Worm (Caenorhabditis elegans) whole organism, late embryonic: ENCODE results near the gene taf-7.1.

Experiments
- C08G9.2 ChIP-seq: sonication (generic microtip); optimal IDR thresholded peaks from 2 replicates; lab custom pipeline; 2016; ENCODE audit warnings: mild to moderate bottlenecking, missing genetic modification characterization, moderate library complexity, missing compliant biosample characterization
- C38D4.7 ChIP-seq: fragments of 200-800 bp; sonication (Bioruptor generic); optimal IDR thresholded peaks from 2 replicates; lab custom pipeline; 2018; ENCODE audit warnings: mild to moderate bottlenecking, missing genetic modification characterization, moderate library complexity, missing compliant biosample characterization
- K02D7.2 ChIP-seq: sonication (generic microtip); optimal IDR thresholded peaks from 2 replicates; lab custom pipeline; 2017; ENCODE audit warnings: mild to moderate bottlenecking, missing genetic modification characterization, missing compliant biosample characterization
- K09A11.1 ChIP-seq: sonication (generic microtip); optimal IDR thresholded peaks from 2 replicates; lab custom pipeline; 2017; ENCODE audit warnings: antibody characterized with exemption, mild to moderate bottlenecking, missing genetic modification characterization, missing compliant biosample characterization; ENCODE audit not compliant: insufficient read depth
- Y22D7AL.16 ChIP-seq: sonication (generic microtip); optimal IDR thresholded peaks from 2 replicates; lab custom pipeline; 2016; ENCODE audit warnings: missing genetic modification characterization, missing compliant biosample characterization
- ahr-1 ChIP-seq: sonication (generic microtip); optimal IDR thresholded peaks from 2 replicates; lab custom pipeline; 2016; ENCODE audit warnings: missing genetic modification characterization, missing compliant biosample characterization
- ama-1 ChIP-seq: fragments of 150-350 bp; optimal IDR thresholded peaks from 2 replicates; lab custom pipeline; 2014
- ceh-14 ChIP-seq: sonication (generic microtip); optimal IDR thresholded peaks from 2 replicates; lab custom pipeline; 2016; ENCODE audit warnings: missing genotype, missing genetic modification characterization, missing compliant biosample characterization
- ceh-19 ChIP-seq: fragments of 200-800 bp; sonication (Bioruptor generic); optimal IDR thresholded peaks from 2 replicates; lab custom pipeline; 2018; ENCODE audit warnings: mild to moderate bottlenecking, missing genetic modification characterization, missing compliant biosample characterization
- ceh-24 ChIP-seq: sonication (generic microtip); optimal IDR thresholded peaks from 2 replicates; lab custom pipeline; 2016; ENCODE audit warnings: mild to moderate bottlenecking, missing genetic modification characterization, missing compliant biosample characterization
- ceh-31 ChIP-seq: sonication (generic microtip); optimal IDR thresholded peaks from 2 replicates; lab custom pipeline; 2016; ENCODE audit warnings: missing genetic modification characterization, missing compliant biosample characterization
- ceh-34 ChIP-seq: sonication (generic microtip); optimal IDR thresholded peaks from 2 replicates; lab custom pipeline; 2016; ENCODE audit warnings: mild to moderate bottlenecking, missing genetic modification characterization, missing compliant biosample characterization
- ceh-45 ChIP-seq: fragments of 200-800 bp; sonication (Bioruptor generic); IDR thresholded peaks from 2 replicates; pipeline ENCODE4 v1.3.6; 2022; ENCODE audit warnings: missing genetic modification reagents, missing genetic modification characterization, missing compliant biosample characterization
- ceh-9 ChIP-seq: sonication (generic microtip); optimal IDR thresholded peaks from 2 replicates; lab custom pipeline; 2016; ENCODE audit warnings: mild to moderate bottlenecking, missing genetic modification characterization, inconsistent platforms, missing compliant biosample characterization
- che-1 ChIP-seq: sonication (generic microtip); optimal IDR thresholded peaks from 2 replicates; lab custom pipeline; 2016; ENCODE audit warnings: mild to moderate bottlenecking, missing genetic modification characterization, missing compliant biosample characterization
- dmd-4 ChIP-seq: sonication (generic microtip); optimal IDR thresholded peaks from 2 replicates; lab custom pipeline; 2016; ENCODE audit warnings: borderline replicate concordance, missing genetic modification characterization, missing compliant biosample characterization
- elt-4 ChIP-seq: sonication (generic microtip); optimal IDR thresholded peaks from 2 replicates; lab custom pipeline; 2016; ENCODE audit warnings: missing genetic modification characterization, missing compliant biosample characterization
- ets-4 ChIP-seq: sonication (generic microtip); optimal IDR thresholded peaks from 2 replicates; lab custom pipeline; 2016; ENCODE audit warnings: missing genetic modification characterization, missing compliant biosample characterization
- eyg-1 ChIP-seq: sonication (generic microtip); optimal IDR thresholded peaks from 2 replicates; lab custom pipeline; 2016; ENCODE audit warnings: missing genotype, missing genetic modification characterization, missing compliant biosample characterization
- fax-1 ChIP-seq: sonication (generic microtip); optimal IDR thresholded peaks from 2 replicates; lab custom pipeline; 2016; ENCODE audit warnings: missing genotype, missing genetic modification characterization, missing compliant biosample characterization
- fkh-10 ChIP-seq: fragments of 150-350 bp; optimal IDR thresholded peaks from 2 replicates; lab custom pipeline; 2014; ENCODE audit warnings: missing biosample characterization, missing genetic modification reagents, missing genetic modification characterization
- hlh-30 ChIP-seq: sonication (generic microtip); optimal IDR thresholded peaks from 2 replicates; lab custom pipeline; 2017; ENCODE audit warnings: antibody characterized with exemption, missing genetic modification characterization, missing compliant biosample characterization; ENCODE audit not compliant: insufficient read depth
- lim-6 ChIP-seq: sonication (generic microtip); optimal IDR thresholded peaks from 2 replicates; lab custom pipeline; 2016; ENCODE audit warnings: missing genetic modification characterization, missing compliant biosample characterization
- lin-11 ChIP-seq: fragments of 200-800 bp; sonication (Bioruptor generic); optimal IDR thresholded peaks from 2 replicates; lab custom pipeline; 2018; ENCODE audit warnings: mild to moderate bottlenecking, missing genetic modification characterization, missing compliant biosample characterization
- madf-2 ChIP-seq: sonication (generic microtip); optimal IDR thresholded peaks from 2 replicates; lab custom pipeline; 2017; ENCODE audit warnings: missing genetic modification characterization, missing compliant biosample characterization
- mec-3 ChIP-seq: sonication (generic microtip); optimal IDR thresholded peaks from 2 replicates; lab custom pipeline; 2016; ENCODE audit warnings: borderline replicate concordance, missing genetic modification characterization, missing compliant biosample characterization
- nhr-11 ChIP-seq: fragments of 150-350 bp; optimal IDR thresholded peaks from 2 replicates; lab custom pipeline; 2014; ENCODE audit warnings: missing biosample characterization, missing genetic modification characterization
- pag-3 ChIP-seq: sonication (generic microtip); optimal IDR thresholded peaks from 2 replicates; lab custom pipeline; 2016; ENCODE audit warnings: missing compliant biosample characterization, missing genetic modification characterization, borderline replicate concordance
- pat-9 ChIP-seq: fragments of 200-800 bp; sonication (Bioruptor generic); optimal IDR thresholded peaks from 2 replicates; lab custom pipeline; 2018; ENCODE audit warnings: mild to moderate bottlenecking, missing genetic modification characterization, moderate library complexity, missing compliant biosample characterization
- pha-2 ChIP-seq: sonication (generic microtip); optimal IDR thresholded peaks from 2 replicates; lab custom pipeline; 2017; ENCODE audit warnings: mild to moderate bottlenecking, missing genetic modification characterization, missing compliant biosample characterization
- pros-1 ChIP-seq: fragments of 150-350 bp; optimal IDR thresholded peaks from 2 replicates; lab custom pipeline; 2014; ENCODE audit warnings: missing biosample characterization, missing genetic modification reagents, missing genetic modification characterization
- ref-2 ChIP-seq: sonication (generic microtip); optimal IDR thresholded peaks from 2 replicates; lab custom pipeline; 2016; ENCODE audit warnings: missing genetic modification characterization, missing compliant biosample characterization
- rnt-1 ChIP-seq: sonication (generic microtip); optimal IDR thresholded peaks from 2 replicates; lab custom pipeline; 2016; ENCODE audit warnings: missing genetic modification characterization, missing compliant biosample characterization
- sdc-2 ChIP-seq: sonication (generic microtip); optimal IDR thresholded peaks from 2 replicates; lab custom pipeline; 2016; ENCODE audit warnings: missing genotype, missing genetic modification characterization, missing compliant biosample characterization
- sox-2 ChIP-seq: fragments of 200-800 bp; sonication (Bioruptor generic); IDR thresholded peaks from 2 replicates; pipeline ENCODE4 v1.3.6; 2022; ENCODE audit warnings: missing genetic modification reagents, missing genetic modification characterization, missing compliant biosample characterization
- tbx-2 ChIP-seq: sonication (generic microtip); optimal IDR thresholded peaks from 2 replicates; lab custom pipeline; 2016; ENCODE audit warnings: missing genetic modification characterization, missing compliant biosample characterization
- tbx-7 ChIP-seq: sonication (generic microtip); optimal IDR thresholded peaks from 2 replicates; lab custom pipeline; 2016; ENCODE audit warnings: missing genotype, missing genetic modification characterization, missing compliant biosample characterization
- unc-3 ChIP-seq, 2 experiments: fragments of 200-800 bp in 1 of 2; sonication (Bioruptor generic) in 1 of 2; sonication (generic microtip) in 1 of 2; conservative IDR thresholded peaks in 1 of 2; optimal IDR thresholded peaks in 1 of 2; 2 replicates each; pipeline versions ENCODE4 v1.3.6 to Lab custom; 2016 to 2022; ENCODE audit warnings: missing compliant biosample characterization in 2 of 2, missing genetic modification characterization in 2 of 2, missing genetic modification reagents in 1 of 2
- zip-5 ChIP-seq: sonication (generic microtip); optimal IDR thresholded peaks from 2 replicates; lab custom pipeline; 2016; ENCODE audit warnings: missing genetic modification characterization, missing compliant biosample characterization

Gene taf-7.1

DNA sequence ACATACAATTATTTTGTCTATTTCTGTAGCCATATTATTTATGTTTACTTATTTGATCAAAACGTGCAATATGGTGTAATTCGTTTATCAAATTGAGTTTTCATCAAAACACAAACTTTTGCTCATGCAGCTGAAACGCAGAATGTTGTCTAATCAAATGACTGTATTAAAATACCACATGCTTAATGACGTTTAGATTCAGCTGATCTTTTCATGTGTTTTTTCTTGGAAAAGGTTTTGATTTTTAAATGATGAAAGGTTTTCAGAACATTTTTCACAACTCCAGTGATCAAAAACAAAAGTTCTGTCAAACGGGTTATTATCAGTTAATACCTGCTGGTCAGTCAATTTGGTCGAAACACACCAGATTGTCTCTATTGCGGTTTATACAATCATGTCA, 38.0 kb upstream of the taf-7.1 start, which contains the start of gene Y62H9A.1:
Gene Y62H9A.1 (plus strand): TSS at position 282 of the 400 bp plus-strand sequence.
- TF ChIP-seq madf-2 (tag; lab: Kevin White, UChicago) (no peak), ceh-9 (tag; lab: Kevin White, UChicago) (no peak), elt-4 (tag; lab: Kevin White, UChicago) (no peak), ceh-14 (tag; lab: Kevin White, UChicago) (no peak), eyg-1 (tag; lab: Kevin White, UChicago) (no peak), tbx-2 (tag; lab: Kevin White, UChicago) (no peak), pag-3 (tag; lab: Kevin White, UChicago) (no peak), ceh-24 (tag; lab: Kevin White, UChicago) (no peak), nhr-11 (tag; lab: Kevin White, UChicago) (no peak), ceh-45 (GFP tag; lab: Robert Waterston, UW) (no peak), fkh-10 (no peak), zip-5 (tag; lab: Kevin White, UChicago) (no peak), sox-2 (no peak), Y22D7AL.16 (no peak), C08G9.2 (tag; lab: Kevin White, UChicago) (no peak), lin-11 (tag; lab: Kevin White, UChicago) (no peak), sdc-2 (tag; lab: Kevin White, UChicago) (no peak)

DNA sequence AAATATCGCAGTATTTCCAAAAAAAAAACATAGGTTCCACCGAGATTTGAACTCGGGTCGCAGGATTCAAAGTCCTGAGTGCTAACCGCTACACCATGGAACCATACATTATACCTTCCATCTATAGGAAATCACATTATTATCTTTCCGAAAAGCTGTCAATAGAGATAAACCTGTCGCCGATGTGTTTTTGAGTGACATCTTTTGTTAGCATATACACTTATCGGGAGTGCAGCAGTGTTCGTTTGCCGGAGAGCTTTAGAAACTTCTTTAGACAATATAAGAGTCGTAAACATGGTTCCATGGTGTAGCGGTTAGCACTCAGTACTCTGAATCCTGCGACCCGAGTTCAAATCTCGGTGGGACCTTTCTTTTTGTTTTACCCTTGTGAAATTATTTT, 34.9 kb upstream of the taf-7.1 start:
- TF ChIP-seq ceh-19, result no peak
- TF ChIP-seq ceh-31 (tag; lab: Kevin White, UChicago), result no peak
- no peak for TF ChIP-seq che-1
- no peak for TF ChIP-seq mec-3 (tag; lab: Kevin White, UChicago)
- no peak for TF ChIP-seq pat-9 (tag; lab: Kevin White, UChicago)
- TF ChIP-seq pha-2, result no peak
- no peak for TF ChIP-seq fax-1 (tag; lab: Kevin White, UChicago)
- no peak for TF ChIP-seq ceh-34 (tag; lab: Kevin White, UChicago)
- TF ChIP-seq ama-1 (lab: Kevin White, UChicago), result no peak
- TF ChIP-seq ceh-9 (tag; lab: Kevin White, UChicago), result no peak
- no peak for TF ChIP-seq nhr-11 (tag; lab: Kevin White, UChicago)
- TF ChIP-seq ceh-45 (GFP tag; lab: Robert Waterston, UW), result no peak
- TF ChIP-seq hlh-30 (tag; lab: Kevin White, UChicago), result no peak
- TF ChIP-seq rnt-1 (tag; lab: Kevin White, UChicago), result no peak
- no peak for TF ChIP-seq lim-6
- TF ChIP-seq ahr-1 (tag; lab: Kevin White, UChicago), result no peak
- no peak for TF ChIP-seq tbx-7 (tag; lab: Kevin White, UChicago)

DNA sequence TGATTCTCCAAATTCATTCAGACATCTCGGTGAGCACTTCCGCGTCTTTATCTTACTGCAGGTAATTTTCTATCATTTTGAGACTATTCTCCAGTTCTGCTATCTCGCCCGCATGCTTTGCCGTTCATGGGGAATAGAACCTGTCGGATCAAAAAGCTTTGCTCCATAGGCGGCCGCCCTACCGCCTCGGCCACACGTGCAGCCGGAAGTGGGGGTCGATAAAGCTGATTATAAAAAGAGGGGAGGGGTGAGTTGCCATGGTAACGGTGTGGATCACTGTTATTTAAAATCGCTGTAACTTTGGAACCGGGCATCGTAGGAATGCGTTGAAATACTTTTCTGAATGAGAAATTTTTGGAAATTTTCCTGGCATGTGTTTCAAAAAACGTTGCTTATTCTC, 33.1 kb upstream of the taf-7.1 start:
- peak; percentile 12 for TF ChIP-seq sdc-2 (tag; lab: Kevin White, UChicago)
- peak; percentile 4 for TF ChIP-seq C38D4.7
- TF ChIP-seq lin-11 (tag; lab: Kevin White, UChicago), result no peak

- TF ChIP-seq elt-4 (tag; lab: Kevin White, UChicago) (no peak), ceh-9 (tag; lab: Kevin White, UChicago) (no peak), dmd-4 (tag; lab: Kevin White, UChicago) (no peak), unc-3 (GFP tag; conservative IDR thresholded peaks at IDR 0.05; lab: Robert Waterston, UW) (no peak), unc-3 (tag; optimal IDR thresholded peaks at IDR 0.05; lab: Kevin White, UChicago) (no peak), K09A11.1 (tag; lab: Kevin White, UChicago) (no peak), mec-3 (tag; lab: Kevin White, UChicago) (no peak), K02D7.2 (tag; lab: Kevin White, UChicago) (no peak), ceh-45 (GFP tag; lab: Robert Waterston, UW) (no peak), ceh-19 (no peak), ets-4 (tag; lab: Kevin White, UChicago) (no peak), ref-2 (tag; lab: Kevin White, UChicago) (no peak), pros-1 (tag; lab: Kevin White, UChicago) (no peak), sox-2 (no peak)
These were observed 32.0 kb upstream of the taf-7.1 start, which contains the start of gene dot-1.2 for ce11 chrX:11869260-11869659. dot-1.2 (minus strand) TSS chrX:11869360.
